Fruit fly (Drosophila melanogaster): ENCODE data around the gene Bre1.

Bre1 gene

dm6 chr3L:5828275-5828674, 34.3 kb upstream of the Bre1 start (continued):
- no peak for TF ChIP-seq dimm (GFP tag; IDR thresholded peaks at IDR 0.05)
- peak; percentile 68; the same call in 2 of the 3 replicates for TF ChIP-seq so (GFP tag; IDR thresholded peaks at IDR 0.05)
- no peak for TF ChIP-seq zen2 (GFP tag; IDR thresholded peaks at IDR 0.05; ENCODE audit: partially characterized antibody)
- TF ChIP-seq CG15073 (GFP tag; optimal IDR thresholded peaks at IDR 0.05): no peak
- no peak for TF ChIP-seq cas (GFP tag; IDR thresholded peaks at IDR 0.05)
- peak; percentile 57 for TF ChIP-seq abd-A (tag; optimal IDR thresholded peaks at IDR 0.05)
- no peak for TF ChIP-seq TFAM (GFP tag; optimal IDR thresholded peaks at IDR 0.05)
- TF ChIP-seq sr (GFP tag; IDR thresholded peaks at IDR 0.05): peak; percentile 31; the same call in 1 of the 3 replicates
- no peak for TF ChIP-seq CG9727 (GFP tag; optimal IDR thresholded peaks at IDR 0.05)
- TF ChIP-seq crol (GFP tag; IDR thresholded peaks at IDR 0.05): peak; percentile 44; the same call in 1 of the 2 replicates
- TF ChIP-seq CG11085 (GFP tag; IDR thresholded peaks at IDR 0.05): no peak
- no peak for TF ChIP-seq Doc2 (GFP tag; IDR thresholded peaks at IDR 0.05)
- no peak for TF ChIP-seq cad (GFP tag; optimal IDR thresholded peaks at IDR 0.05)
- no peak for TF ChIP-seq CG11504 (tag; optimal IDR thresholded peaks at IDR 0.05)
- TF ChIP-seq CG34422 (GFP tag; IDR thresholded peaks at IDR 0.05): 0 out of 3 replicates have a peak, but pooled peaks have one; percentile 8
- TF ChIP-seq CG6272 (GFP tag; IDR thresholded peaks at IDR 0.05): no peak
- no peak for TF ChIP-seq CG2875 (GFP tag; optimal IDR thresholded peaks at IDR 0.05)
- no peak for TF ChIP-seq CoRest (tag; optimal IDR thresholded peaks at IDR 0.05)
- no peak for TF ChIP-seq CG13775 (GFP tag; optimal IDR thresholded peaks at IDR 0.05)
- TF ChIP-seq CG12769 (tag; optimal IDR thresholded peaks at IDR 0.05): peak; percentile 40
- no peak for TF ChIP-seq CG4617 (GFP tag; optimal IDR thresholded peaks at IDR 0.05; ENCODE audit: borderline replicate concordance)

DNA sequence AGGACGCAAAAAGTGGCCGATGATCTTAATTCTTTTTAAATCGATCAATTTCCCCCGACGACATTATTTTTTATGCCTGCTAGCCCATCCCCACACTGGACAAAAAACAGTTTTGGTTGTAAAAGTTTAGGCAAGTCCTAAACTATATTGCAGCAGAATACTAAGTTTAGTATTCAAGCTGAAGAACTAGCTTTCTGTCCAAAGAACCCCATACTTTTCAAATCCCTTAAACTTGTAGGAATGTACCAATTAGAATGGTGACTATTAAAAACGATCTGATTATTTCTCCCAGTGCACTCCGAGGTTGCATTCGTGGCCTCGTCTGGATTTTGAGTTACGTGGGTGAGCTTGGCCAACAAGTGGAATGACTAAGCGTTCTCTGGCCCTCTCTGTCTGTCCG, 31.5 kb upstream of the Bre1 start:
- TF ChIP-seq Med (GFP tag): peak; percentile 5
- TF ChIP-seq ranshi (GFP tag; IDR thresholded peaks at IDR 0.05): no peak

- TF ChIP-seq B-H2 (GFP tag; optimal IDR thresholded peaks at IDR 0.05) (no peak), fru (optimal IDR thresholded peaks at IDR 0.05) (no peak), E2f1 (GFP tag; IDR thresholded peaks at IDR 0.05) (peak; percentile 28; the same call in 1 of the 2 replicates), CG6272 (GFP tag; IDR thresholded peaks at IDR 0.05) (no peak), CG16815 (GFP tag; optimal IDR thresholded peaks at IDR 0.05) (peak; percentile 41), lilli (GFP tag; optimal IDR thresholded peaks at IDR 0.05) (peak; percentile 44), Sox100B (GFP tag; optimal IDR thresholded peaks at IDR 0.05) (peak; percentile 89), CG3847 (GFP tag; IDR thresholded peaks at IDR 0.05) (no peak), CG32772 (GFP tag; IDR thresholded peaks at IDR 0.05) (peak; percentile 17; the same call in 1 of the 2 replicates), CG10147 (GFP tag; optimal IDR thresholded peaks at IDR 0.05) (peak; percentile 73), CG8924 (tag; optimal IDR thresholded peaks at IDR 0.05) (peak; percentile 86), Vsx1 (GFP tag; optimal IDR thresholded peaks at IDR 0.05) (peak; percentile 85), CG7372 (GFP tag; IDR thresholded peaks at IDR 0.05) (no peak), CG9609 (GFP tag; optimal IDR thresholded peaks at IDR 0.05) (peak; percentile 81), Rfx (GFP tag; IDR thresholded peaks at IDR 0.05) (peak; percentile 59; the same call in 1 of the 2 replicates), CG8765 (GFP tag; IDR thresholded peaks at IDR 0.05) (no peak), chif (GFP tag; optimal IDR thresholded peaks at IDR 0.05) (peak; percentile 83 to 86), dysf (GFP tag; IDR thresholded peaks at IDR 0.05) (no peak), cg (GFP tag; optimal IDR thresholded peaks at IDR 0.05) (no peak), dm (GFP tag; optimal IDR thresholded peaks at IDR 0.05) (peak; percentile 62), CG3838 (GFP tag; optimal IDR thresholded peaks at IDR 0.05) (peak; percentile 88), CG4854 (GFP tag; optimal IDR thresholded peaks at IDR 0.05) (peak; percentile 83), NK7.1 (GFP tag; optimal IDR thresholded peaks at IDR 0.05) (no peak), PHDP (tag; optimal IDR thresholded peaks at IDR 0.05) (peak; percentile 80), ftz-f1 (GFP tag; optimal IDR thresholded peaks at IDR 0.05) (no peak), CG30020 (tag; optimal IDR thresholded peaks at IDR 0.05) (no peak), aop (GFP tag; IDR thresholded peaks at IDR 0.05) (no peak)
These were observed 29.9 kb upstream of the Bre1 start for dm6 chr3L:5823763-5824445.

Data from whole organism, embryonic.